Worm (Caenorhabditis elegans): ENCODE measurements around the gene ztf-31.

ztf-31 gene

ce11 chrIII:7272828-7273227, 31.7 kb downstream of the ztf-31 start (continued):
- TF ChIP-seq somi-1 (GFP tag; optimal IDR thresholded peaks at IDR 0.05), result peak; percentile 59
- TF ChIP-seq fkh-3 (tag; optimal IDR thresholded peaks at IDR 0.05), result no peak
- TF ChIP-seq hmg-1.2 (GFP tag; IDR thresholded peaks at IDR 0.05), result no peak
- no peak for TF ChIP-seq ztf-18 (tag; optimal IDR thresholded peaks at IDR 0.05)
- peak; percentile 52 for TF ChIP-seq nhr-80 (tag; optimal IDR thresholded peaks at IDR 0.05)
- no peak for TF ChIP-seq Y67H2A.10 (GFP tag; conservative IDR thresholded peaks at IDR 0.05)
- no peak for TF ChIP-seq mes-4 (tag; optimal IDR thresholded peaks at IDR 0.05)
- no peak for TF ChIP-seq rpc-1 (optimal IDR thresholded peaks at IDR 0.05)
- TF ChIP-seq rpc-1 (tag; optimal IDR thresholded peaks at IDR 0.05), result no peak
- TF ChIP-seq aptf-2 (GFP tag; conservative IDR thresholded peaks at IDR 0.05), result no peak
- TF ChIP-seq lin-35 (GFP tag; optimal IDR thresholded peaks at IDR 0.05), result no peak
- peak; percentile 42; the same call in 1 of the 2 replicates for TF ChIP-seq lin-26 (GFP tag; IDR thresholded peaks at IDR 0.05)
- no peak for TF ChIP-seq atf-7 (tag; optimal IDR thresholded peaks at IDR 0.05)
- no peak for TF ChIP-seq C17E4.6 (GFP tag; IDR thresholded peaks at IDR 0.05)

ce11 chrIII:7273718-7274117, 32.6 kb downstream of the ztf-31 start:
- TF ChIP-seq hlh-12 (tag; optimal IDR thresholded peaks at IDR 0.05), result no peak
- no peak for TF ChIP-seq dpff-1 (tag; optimal IDR thresholded peaks at IDR 0.05)
- no peak for TF ChIP-seq C17E4.6 (GFP tag; IDR thresholded peaks at IDR 0.05)
- no peak for TF ChIP-seq akir-1 (GFP tag; optimal IDR thresholded peaks at IDR 0.05)
- TF ChIP-seq T07F8.4 (tag; optimal IDR thresholded peaks at IDR 0.05), result no peak
- no peak for TF ChIP-seq F22D6.2 (tag; optimal IDR thresholded peaks at IDR 0.05)
- TF ChIP-seq nhr-179 (tag; optimal IDR thresholded peaks at IDR 0.05), result no peak
- no peak for TF ChIP-seq lir-1 (GFP tag; conservative IDR thresholded peaks at IDR 0.05)
- TF ChIP-seq tbp1 (GFP tag; optimal IDR thresholded peaks at IDR 0.05), result no peak
- TF ChIP-seq K11D2.4 (GFP tag; IDR thresholded peaks at IDR 0.05), result no peak

DNA sequence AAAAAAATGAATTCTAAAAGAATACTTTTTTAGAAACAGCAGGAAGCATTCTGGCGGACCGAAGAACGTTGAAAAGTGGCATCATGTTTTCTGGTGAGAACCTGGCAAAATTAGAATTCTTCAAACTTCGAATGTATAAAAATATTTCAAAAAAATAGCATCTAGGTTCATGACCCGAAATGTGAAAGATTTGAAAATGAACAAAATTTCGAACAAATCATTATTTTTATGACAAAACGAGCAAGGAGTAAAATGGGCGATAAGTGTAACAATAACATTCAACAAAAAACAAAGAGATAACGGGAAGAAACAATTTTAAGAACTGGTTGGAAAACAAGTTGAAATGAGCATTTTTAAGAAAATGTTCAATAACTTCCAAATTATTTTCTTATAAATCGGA, 34.1 kb downstream of the ztf-31 start, which contains the start of gene psd-1:
Gene psd-1, minus strand, starts transcription at position 101 of the 400 bp plus-strand sequence.
- no peak for TF ChIP-seq fkh-3 (tag; optimal IDR thresholded peaks at IDR 0.05)
- no peak for TF ChIP-seq ceh-27 (GFP tag; optimal IDR thresholded peaks at IDR 0.05)
- no peak for TF ChIP-seq ekl-4 (GFP tag; IDR thresholded peaks at IDR 0.05)
- no peak for TF ChIP-seq nhr-179 (tag; optimal IDR thresholded peaks at IDR 0.05)
- TF ChIP-seq egl-18 (GFP tag; IDR thresholded peaks at IDR 0.05), result no peak
- no peak for TF ChIP-seq F52B5.7 (tag; optimal IDR thresholded peaks at IDR 0.05)
- TF ChIP-seq efl-1 (GFP tag; optimal IDR thresholded peaks at IDR 0.05), result no peak
- TF ChIP-seq cebp-1 (GFP tag; IDR thresholded peaks at IDR 0.05), result no peak
- TF ChIP-seq cebp-1 (tag; optimal IDR thresholded peaks at IDR 0.05), result no peak
- no peak for TF ChIP-seq ztf-28 (GFP tag; IDR thresholded peaks at IDR 0.05)
- TF ChIP-seq nhr-27 (tag; optimal IDR thresholded peaks at IDR 0.05), result no peak
- TF ChIP-seq B0336.3 (GFP tag; IDR thresholded peaks at IDR 0.05), result no peak
- no peak for TF ChIP-seq F10E7.11 (tag; optimal IDR thresholded peaks at IDR 0.05)
- no peak for TF ChIP-seq tlf-1 (GFP tag; optimal IDR thresholded peaks at IDR 0.05)
- TF ChIP-seq ztf-3 (GFP tag; optimal IDR thresholded peaks at IDR 0.05), result no peak

- no peak for TF ChIP-seq somi-1 (GFP tag; optimal IDR thresholded peaks at IDR 0.05)
- TF ChIP-seq nhr-27 (tag; optimal IDR thresholded peaks at IDR 0.05), result no peak
- TF ChIP-seq Y95B8A.8 (GFP tag; IDR thresholded peaks at IDR 0.05), result no peak
- peak; percentile 1 to 77 (median 27) for TF ChIP-seq lin-35 (GFP tag; optimal IDR thresholded peaks at IDR 0.05)
- no peak for TF ChIP-seq madf-6 (GFP tag; IDR thresholded peaks at IDR 0.05)
- TF ChIP-seq ets-4 (GFP tag; optimal IDR thresholded peaks at IDR 0.05), result no peak
- peak; percentile 42 for TF ChIP-seq dpl-1 (GFP tag; optimal IDR thresholded peaks at IDR 0.05)
- peak; percentile 75 for TF ChIP-seq efl-1 (GFP tag; optimal IDR thresholded peaks at IDR 0.05)
- no peak for TF ChIP-seq ceh-91 (GFP tag; IDR thresholded peaks at IDR 0.05)
- peak; percentile 88 for TF ChIP-seq mcd-1 (GFP tag; IDR thresholded peaks at IDR 0.05)
- peak; percentile 87 for TF ChIP-seq lin-54 (GFP tag; optimal IDR thresholded peaks at IDR 0.05)
- TF ChIP-seq ztf-26 (tag; optimal IDR thresholded peaks at IDR 0.05), result no peak
- no peak for TF ChIP-seq snpc-4 (GFP tag; optimal IDR thresholded peaks at IDR 0.05)
- TF ChIP-seq snpc-4 (tag; optimal IDR thresholded peaks at IDR 0.05), result peak in 2 of 4 experiments; percentile 12 to 48
- TF ChIP-seq hlh-12 (tag; optimal IDR thresholded peaks at IDR 0.05), result no peak
- TF ChIP-seq mes-4 (tag; optimal IDR thresholded peaks at IDR 0.05), result no peak
Measured at ce11 chrIII:7277228-7277627, 36.1 kb downstream of the ztf-31 start, which contains the start of the genes spot-1 and B0361.11. Gene spot-1 (minus strand): TSS chrIII:7277274. Gene B0361.11 (plus strand): TSS chrIII:7277599.

Measured in whole organism, young adult.